Fruit fly (Drosophila melanogaster) whole organism, embryonic: Measurements from ENCODE around the gene rtv.

Experiments
- ATbp ChIP-seq: fragments of 200-800 bp; sonication (Bioruptor generic); optimal IDR thresholded peaks from 2 replicates; lab custom pipeline; 2017; ENCODE audit warnings: missing biosample characterization, mild to moderate bottlenecking, missing genetic modification characterization, missing genetic modification reagents
- BEAF-32 ChIP-seq: fragments of 200-800 bp; sonication (Bioruptor generic); optimal IDR thresholded peaks from 3 replicates; lab custom pipeline; 2017; ENCODE audit warnings: missing biosample characterization, missing genetic modification characterization, mild to moderate bottlenecking, moderate library complexity, missing genetic modification reagents
- CG10147 ChIP-seq: fragments of 200-800 bp; sonication (Bioruptor generic); optimal IDR thresholded peaks from 2 replicates; lab custom pipeline; 2019; ENCODE audit warnings: missing biosample characterization, mild to moderate bottlenecking, missing genetic modification characterization, moderate library complexity
- CG10654 ChIP-seq: fragments of 200-800 bp; sonication (Bioruptor generic); optimal IDR thresholded peaks from 2 replicates; lab custom pipeline; 2016; ENCODE audit warnings: missing biosample characterization, missing genetic modification characterization
- CG11247 ChIP-seq: fragments of 200-800 bp; sonication (Bioruptor generic); IDR thresholded peaks from 2 replicates; pipeline ENCODE4 v1.3.6; 2022; ENCODE audit warnings: missing biosample characterization, missing genetic modification characterization
- CG12744 ChIP-seq: fragments of 200-800 bp; sonication (Bioruptor generic); optimal IDR thresholded peaks from 2 replicates; lab custom pipeline; 2016; ENCODE audit warnings: missing biosample characterization, missing genetic modification characterization
- CG15479 ChIP-seq: fragments of 200-800 bp; sonication (Bioruptor generic); optimal IDR thresholded peaks from 3 replicates; lab custom pipeline; 2019; ENCODE audit warnings: missing biosample characterization, mild to moderate bottlenecking, missing genetic modification characterization, moderate library complexity
- CG1603 ChIP-seq: fragments of 200-800 bp; sonication (Bioruptor generic); optimal IDR thresholded peaks from 2 replicates; lab custom pipeline; 2019; ENCODE audit warnings: missing biosample characterization, mild to moderate bottlenecking, missing genetic modification characterization, moderate library complexity
- CG16815 ChIP-seq: fragments of 200-800 bp; sonication (Bioruptor generic); optimal IDR thresholded peaks from 3 replicates; lab custom pipeline; 2017; ENCODE audit warnings: missing biosample characterization, mild to moderate bottlenecking, missing genetic modification characterization
- CG16863 ChIP-seq: fragments of 200-800 bp; sonication (Bioruptor generic); optimal IDR thresholded peaks from 3 replicates; lab custom pipeline; 2016; ENCODE audit warnings: missing biosample characterization, missing genetic modification characterization
- CG18764 ChIP-seq: fragments of 200-800 bp; sonication (Bioruptor generic); optimal IDR thresholded peaks from 3 replicates; lab custom pipeline; 2016; ENCODE audit warnings: missing biosample characterization, missing genetic modification characterization
- CG32772 ChIP-seq: fragments of 200-800 bp; sonication (Bioruptor generic); IDR thresholded peaks from 2 replicates; pipeline ENCODE4 v1.3.6; 2022; ENCODE audit warnings: missing biosample characterization, missing genetic modification characterization
- CG4820 ChIP-seq: fragments of 200-800 bp; sonication (Bioruptor generic); optimal IDR thresholded peaks from 3 replicates; lab custom pipeline; 2016; ENCODE audit warnings: missing biosample characterization, missing genetic modification characterization
- CG5953 ChIP-seq: fragments of 200-800 bp; sonication (Bioruptor generic); IDR thresholded peaks from 2 replicates; pipeline ENCODE4 v1.3.6; 2022; ENCODE audit warnings: missing biosample characterization, missing genetic modification characterization
- CG6689 ChIP-seq: fragments of 200-800 bp; sonication (Bioruptor generic); IDR thresholded peaks from 2 replicates; pipeline ENCODE4 v1.3.6; 2022; ENCODE audit warnings: missing biosample characterization, missing genetic modification characterization
- CG6765 ChIP-seq: fragments of 200-800 bp; sonication (Bioruptor generic); optimal IDR thresholded peaks from 3 replicates; lab custom pipeline; 2017; ENCODE audit warnings: missing biosample characterization, mild to moderate bottlenecking, missing genetic modification characterization
- CG7372 ChIP-seq: fragments of 200-800 bp; sonication (Bioruptor generic); IDR thresholded peaks from 2 replicates; pipeline ENCODE4 v1.3.6; 2022; ENCODE audit warnings: missing biosample characterization, missing genetic modification characterization
- CG9215 ChIP-seq: fragments of 200-800 bp; sonication (Bioruptor generic); IDR thresholded peaks from 2 replicates; pipeline ENCODE4 v1.3.6; 2022; ENCODE audit warnings: missing biosample characterization, missing genetic modification characterization
- CHES-1-like ChIP-seq: fragments of 200-800 bp; sonication (Bioruptor generic); optimal IDR thresholded peaks from 2 replicates; lab custom pipeline; 2016; ENCODE audit warnings: missing biosample characterization, missing genetic modification characterization
- H2.0 ChIP-seq: fragments of 200-800 bp; sonication (Bioruptor generic); IDR thresholded peaks from 2 replicates; pipeline ENCODE4 v1.3.6; 2022; ENCODE audit warnings: missing biosample characterization, missing genetic modification characterization
- Hr78 ChIP-seq, 2 experiments: fragments of 200-800 bp in 1 of 2; fragments of >200 bp in 1 of 2; sonication (Bioruptor generic) in 1 of 2; optimal IDR thresholded peaks; 2 replicates each; lab custom pipeline; 2017 to 2019; ENCODE audit warnings: missing biosample characterization in 2 of 2, missing genetic modification characterization in 2 of 2, mild to moderate bottlenecking in 1 of 2, moderate library complexity in 1 of 2
- Mrtf ChIP-seq: fragments of 200-800 bp; sonication (Bioruptor generic); IDR thresholded peaks from 3 replicates; pipeline ENCODE4 v1.3.6; 2022; ENCODE audit warnings: missing biosample characterization, missing genetic modification characterization
- NK7.1 ChIP-seq: fragments of 200-800 bp; sonication (Bioruptor generic); optimal IDR thresholded peaks from 3 replicates; lab custom pipeline; 2016; ENCODE audit warnings: missing biosample characterization, missing genetic modification characterization
- Nf-YC ChIP-seq: fragments of 200-800 bp; optimal IDR thresholded peaks from 3 replicates; lab custom pipeline; 2019; ENCODE audit warnings: missing biosample characterization, mild to moderate bottlenecking, missing genetic modification characterization, moderate library complexity
- Rx ChIP-seq: fragments of 200-800 bp; sonication (Bioruptor generic); IDR thresholded peaks from 2 replicates; pipeline ENCODE4 v1.3.6; 2022; ENCODE audit warnings: missing biosample characterization, missing genetic modification characterization
- ab ChIP-seq: fragments of 200-800 bp; sonication (Bioruptor generic); optimal IDR thresholded peaks from 2 replicates; lab custom pipeline; 2016; ENCODE audit warnings: missing biosample characterization, missing genetic modification characterization
- aop ChIP-seq: fragments of 200-800 bp; sonication (Bioruptor generic); IDR thresholded peaks from 2 replicates; pipeline ENCODE4 v1.3.6; 2022; ENCODE audit warnings: missing biosample characterization, missing genetic modification characterization
- ase ChIP-seq: fragments of 200-800 bp; sonication (Bioruptor generic); IDR thresholded peaks from 3 replicates; pipeline ENCODE4 v1.3.6; 2022; ENCODE audit warnings: missing biosample characterization, missing genetic modification characterization
- ash1 ChIP-seq: fragments of 200-800 bp; sonication (Bioruptor generic); optimal IDR thresholded peaks from 2 replicates; lab custom pipeline; 2018; ENCODE audit warnings: missing biosample characterization, mild to moderate bottlenecking, missing genetic modification characterization
- bsh ChIP-seq, 2 experiments: fragments of 200-800 bp; sonication (Bioruptor generic); optimal IDR thresholded peaks; 2 replicates each; lab custom pipeline; 2017 to 2018; ENCODE audit warnings: mild to moderate bottlenecking in 2 of 2, missing biosample characterization in 2 of 2, missing genetic modification characterization in 2 of 2, moderate library complexity in 1 of 2
- btn ChIP-seq: fragments of 200-800 bp; sonication (Bioruptor generic); optimal IDR thresholded peaks from 2 replicates; lab custom pipeline; 2016; ENCODE audit warnings: missing biosample characterization, missing genetic modification characterization
- caup ChIP-seq: fragments of 200-800 bp; sonication (Bioruptor generic); optimal IDR thresholded peaks from 3 replicates; lab custom pipeline; 2017; ENCODE audit warnings: missing biosample characterization, mild to moderate bottlenecking, missing genetic modification characterization, moderate library complexity; ENCODE audit not compliant: severe bottlenecking
- cg ChIP-seq: fragments of 200-800 bp; sonication (Bioruptor generic); optimal IDR thresholded peaks from 3 replicates; lab custom pipeline; 2019; ENCODE audit warnings: missing biosample characterization, mild to moderate bottlenecking, missing genetic modification characterization, moderate library complexity
- crp ChIP-seq, 2 experiments: fragments of 200-800 bp; sonication (Bioruptor generic); optimal IDR thresholded peaks; 2 replicates in 1 of 2; 3 replicates in 1 of 2; lab custom pipeline; 2017; ENCODE audit warnings: missing biosample characterization in 2 of 2, missing genetic modification characterization in 2 of 2, mild to moderate bottlenecking in 1 of 2, moderate library complexity in 1 of 2
- da ChIP-seq: fragments of 200-800 bp; sonication (Bioruptor generic); optimal IDR thresholded peaks from 2 replicates; lab custom pipeline; 2016; ENCODE audit warnings: missing biosample characterization, missing genetic modification characterization
- dati ChIP-seq: fragments of 200-800 bp; sonication (Bioruptor generic); IDR thresholded peaks from 2 replicates; pipeline ENCODE4 v1.3.6; 2022; ENCODE audit warnings: missing biosample characterization, missing genetic modification characterization
- dmrt11E ChIP-seq: fragments of 200-800 bp; sonication (Bioruptor generic); optimal IDR thresholded peaks from 3 replicates; lab custom pipeline; 2018; ENCODE audit warnings: missing biosample characterization, mild to moderate bottlenecking, missing genetic modification characterization, moderate library complexity
- gce ChIP-seq: fragments of 200-800 bp; sonication (Bioruptor generic); IDR thresholded peaks from 3 replicates; pipeline ENCODE4 v1.3.6; 2022; ENCODE audit warnings: missing biosample characterization, missing genetic modification characterization
- gro ChIP-seq: fragments of 200-800 bp; sonication (Bioruptor generic); optimal IDR thresholded peaks from 2 replicates; lab custom pipeline; 2016; ENCODE audit warnings: missing biosample characterization, missing genetic modification characterization
- ind ChIP-seq: fragments of 200-800 bp; sonication (Bioruptor generic); optimal IDR thresholded peaks from 3 replicates; lab custom pipeline; 2016; ENCODE audit warnings: missing biosample characterization, missing genetic modification characterization
- kni ChIP-seq: fragments of 200-800 bp; sonication (Bioruptor generic); optimal IDR thresholded peaks from 3 replicates; lab custom pipeline; 2017; ENCODE audit warnings: mild to moderate bottlenecking, missing biosample characterization, missing genetic modification reagents, missing genetic modification characterization
- knrl ChIP-seq: fragments of 200-800 bp; sonication (Bioruptor generic); IDR thresholded peaks from 3 replicates; pipeline ENCODE4 v1.3.6; 2022; ENCODE audit warnings: missing biosample characterization, missing genetic modification characterization; ENCODE audit not compliant: partially characterized antibody
- lov ChIP-seq, 2 experiments: fragments of 200-800 bp in 1 of 2; fragments of >200 bp in 1 of 2; sonication (Bioruptor generic) in 1 of 2; IDR thresholded peaks in 1 of 2; optimal IDR thresholded peaks in 1 of 2; 2 replicates in 1 of 2; 3 replicates in 1 of 2; pipeline versions ENCODE4 v1.3.6 to Lab custom; 2017 to 2022; ENCODE audit warnings: missing biosample characterization in 1 of 2, missing genetic modification characterization in 1 of 2
- pan ChIP-seq, 4 experiments: fragments of >200 bp in 3 of 4; fragments of 200-800 bp in 1 of 4; sonication (Bioruptor generic) in 1 of 4; optimal IDR thresholded peaks in 3 of 4; IDR thresholded peaks in 1 of 4; 2 replicates each; pipeline versions ENCODE4 v1.3.6 to Lab custom; 2017 to 2022; ENCODE audit warnings: missing biosample characterization in 2 of 4, missing genetic modification characterization in 2 of 4, mixed read lengths in 1 of 4
- ro ChIP-seq: fragments of 200-800 bp; sonication (Bioruptor generic); IDR thresholded peaks from 2 replicates; pipeline ENCODE4 v1.3.6; 2022; ENCODE audit warnings: missing biosample characterization, missing genetic modification characterization
- row ChIP-seq: fragments of 200-800 bp; sonication (Bioruptor generic); IDR thresholded peaks from 3 replicates; pipeline ENCODE4 v1.3.6; 2022; ENCODE audit warnings: missing biosample characterization, missing genetic modification characterization
- sd ChIP-seq: fragments of 200-800 bp; sonication (Bioruptor generic); optimal IDR thresholded peaks from 3 replicates; lab custom pipeline; 2018; ENCODE audit warnings: missing biosample characterization, mild to moderate bottlenecking, missing genetic modification characterization, moderate library complexity
- twi ChIP-seq: fragments of 200-800 bp; optimal IDR thresholded peaks from 2 replicates; lab custom pipeline; 2019; ENCODE audit warnings: missing biosample characterization, mild to moderate bottlenecking, missing genetic modification characterization, moderate library complexity
- zen ChIP-seq: fragments of 200-800 bp; sonication (Bioruptor generic); optimal IDR thresholded peaks from 3 replicates; lab custom pipeline; 2018; ENCODE audit warnings: missing biosample characterization, mild to moderate bottlenecking, missing genetic modification characterization, moderate library complexity

Gene rtv

DNA sequence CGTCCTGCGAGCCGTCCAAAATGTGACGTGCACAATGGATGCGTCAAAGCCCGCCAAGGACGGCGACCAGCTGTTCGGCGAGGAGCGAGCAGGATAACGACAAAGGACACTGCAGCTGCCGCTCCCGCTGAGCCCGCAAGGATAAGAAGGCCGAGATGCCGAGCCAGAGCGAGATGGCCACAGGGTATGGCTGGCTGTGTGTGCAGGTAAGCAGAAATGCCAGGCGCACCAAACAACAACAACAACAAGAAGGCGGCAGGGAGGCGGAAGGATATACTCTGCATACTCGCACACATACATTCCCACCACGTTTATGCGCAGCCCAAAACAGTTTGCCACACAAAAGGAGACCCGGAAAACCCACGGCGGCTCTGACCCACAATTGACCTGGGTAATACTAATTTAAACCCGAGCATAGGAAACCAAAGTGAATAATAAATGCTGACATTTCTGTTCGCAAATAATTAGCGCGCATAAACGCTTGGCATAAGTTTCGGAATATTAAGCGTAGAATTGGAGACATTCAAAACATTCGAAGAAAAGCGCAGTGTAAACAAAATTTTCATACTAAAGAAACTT lies 7.1 kb downstream of the rtv start (continued):
- TF ChIP-seq lov (optimal IDR thresholded peaks at IDR 0.05; lab: Kevin White, UChicago): no peak
- 0 out of 3 replicates have a peak, but pooled peaks have one; percentile 11 for TF ChIP-seq lov (GFP tag; IDR thresholded peaks at IDR 0.05; lab: Robert Waterston, UW)
- TF ChIP-seq caup (GFP tag; lab: Kevin White, UChicago): peak; percentile 6
- TF ChIP-seq H2.0 (GFP tag; lab: Robert Waterston, UW): no peak
- TF ChIP-seq row (GFP tag; lab: Robert Waterston, UW): peak; percentile 64
- no peak for TF ChIP-seq kni (GFP tag; lab: Kevin White, UChicago)
- peak; percentile 96 for TF ChIP-seq CG4820 (GFP tag; lab: Kevin White, UChicago)
- no peak for TF ChIP-seq CG16815
- no peak for TF ChIP-seq CG18764 (GFP tag; lab: Kevin White, UChicago)
- no peak for TF ChIP-seq Nf-YC (tag; lab: Kevin White, UChicago)
- no peak for TF ChIP-seq ab
- no peak for TF ChIP-seq Hr78 (GFP tag; optimal IDR thresholded peaks at IDR 0.05; lab: Kevin White, UChicago)
- TF ChIP-seq BEAF-32 (GFP tag; lab: Kevin White, UChicago): no peak
- TF ChIP-seq dati (GFP tag; lab: Robert Waterston, UW): no peak
- TF ChIP-seq CG6689 (GFP tag; lab: Robert Waterston, UW): no peak
- TF ChIP-seq CHES-1-like (GFP tag; lab: Kevin White, UChicago): no peak
- TF ChIP-seq CG10147 (GFP tag; lab: Kevin White, UChicago): peak; percentile 12
- TF ChIP-seq pan (optimal IDR thresholded peaks at IDR 0.05; lab: Kevin White, UChicago): no peak
- TF ChIP-seq pan (GFP tag; optimal IDR thresholded peaks at IDR 0.05 in 1 of 2, IDR thresholded peaks at IDR 0.05 in 1 of 2): peak in 1 of 2 experiments; percentile 61
- no peak for TF ChIP-seq CG16863 (GFP tag; lab: Kevin White, UChicago)
- no peak for TF ChIP-seq aop
- no peak for TF ChIP-seq btn (GFP tag; lab: Kevin White, UChicago)
- peak; percentile 44 for TF ChIP-seq zen (tag; lab: Kevin White, UChicago)
- no peak for TF ChIP-seq CG32772
- TF ChIP-seq CG1603 (tag; lab: Kevin White, UChicago): peak; percentile 19
- peak; percentile 6 for TF ChIP-seq NK7.1 (GFP tag; lab: Kevin White, UChicago)
- TF ChIP-seq ind: peak; percentile 27
- TF ChIP-seq ash1 (GFP tag; lab: Kevin White, UChicago): no peak
- TF ChIP-seq da (GFP tag; lab: Kevin White, UChicago): peak; percentile 3
- TF ChIP-seq crp (GFP tag; optimal IDR thresholded peaks at IDR 0.05; lab: Kevin White, UChicago): peak in 1 of 2 experiments; percentile 3
- peak; percentile 4 for TF ChIP-seq gro
- peak in 1 of 2 experiments; percentile 26 for TF ChIP-seq bsh (GFP tag; optimal IDR thresholded peaks at IDR 0.05; lab: Kevin White, UChicago)
- TF ChIP-seq ATbp: no peak
- TF ChIP-seq Mrtf (GFP tag; lab: Robert Waterston, UW): no peak
- no peak for TF ChIP-seq CG9215 (GFP tag; lab: Robert Waterston, UW)
- no peak for TF ChIP-seq ro (GFP tag; lab: Robert Waterston, UW)
- TF ChIP-seq CG6765: no peak
- no peak for TF ChIP-seq CG10654 (GFP tag; lab: Kevin White, UChicago)
- no peak for TF ChIP-seq CG11247
- TF ChIP-seq sd: no peak
- peak; percentile 24 for TF ChIP-seq twi (tag; lab: Kevin White, UChicago)
- TF ChIP-seq knrl: no peak
- TF ChIP-seq CG12744: no peak
- no peak for TF ChIP-seq CG5953
- no peak for TF ChIP-seq gce (GFP tag; lab: Robert Waterston, UW)
- TF ChIP-seq CG7372 (GFP tag; lab: Robert Waterston, UW): no peak
- TF ChIP-seq Rx (GFP tag; lab: Robert Waterston, UW): no peak
- peak; percentile 34 for TF ChIP-seq dmrt11E
- TF ChIP-seq ase (GFP tag; lab: Robert Waterston, UW): 0 out of 3 replicates have a peak, but pooled peaks have one; percentile 36
- TF ChIP-seq CG15479: peak; percentile 64
- no peak for TF ChIP-seq cg (GFP tag; lab: Kevin White, UChicago)
